Worm (Caenorhabditis elegans) whole organism, L1 larva: ENCODE data around the gene dnj-22.
A peak's percentile ranks its signal among the peaks of the same experiment; 100 is the strongest.

ENCODE experiments used
- C04F5.9 ChIP-seq: sonication (generic microtip); optimal IDR thresholded peaks from 2 replicates; lab custom pipeline; 2016; ENCODE audit warnings: missing genetic modification characterization, missing compliant biosample characterization
- aha-1 ChIP-seq: fragments of 150-350 bp; optimal IDR thresholded peaks from 2 replicates; lab custom pipeline; 2014; ENCODE audit warnings: missing biosample characterization, missing genetic modification characterization
- ama-1 ChIP-seq: fragments of 150-350 bp; optimal IDR thresholded peaks from 2 replicates; lab custom pipeline; 2014
- blmp-1 ChIP-seq: fragments of 150-350 bp; optimal IDR thresholded peaks from 2 replicates; lab custom pipeline; 2014; ENCODE audit warnings: missing biosample characterization, missing genetic modification characterization
- ceh-90 ChIP-seq: sonication (generic microtip); optimal IDR thresholded peaks from 2 replicates; lab custom pipeline; 2016; ENCODE audit warnings: missing genetic modification characterization, missing compliant biosample characterization
- ces-1 ChIP-seq: fragments of 150-350 bp; optimal IDR thresholded peaks from 2 replicates; lab custom pipeline; 2014; ENCODE audit warnings: missing biosample characterization, missing genetic modification reagents, missing genetic modification characterization
- efl-1 ChIP-seq, 4 experiments: fragments of 150-350 bp; optimal IDR thresholded peaks in 3 of 4; peaks in 1 of 4; 1 replicate in 1 of 4; 2 replicates in 3 of 4; lab custom pipeline; 2014; ENCODE audit warnings: missing biosample characterization in 2 of 4, missing genetic modification characterization in 2 of 4, missing genetic modification reagents in 2 of 4
- egl-27 ChIP-seq, 2 experiments: fragments of 150-350 bp in 1 of 2; sonication (generic microtip); optimal IDR thresholded peaks; 3 replicates each; lab custom pipeline; 2017 to 2018; ENCODE audit warnings: missing biosample characterization in 2 of 2, missing genetic modification characterization in 2 of 2, missing genetic modification reagents in 2 of 2
- hlh-4 ChIP-seq: sonication (generic microtip); optimal IDR thresholded peaks from 2 replicates; lab custom pipeline; 2016; ENCODE audit warnings: mild to moderate bottlenecking, missing genetic modification characterization, missing compliant biosample characterization
- isw-1 ChIP-seq: fragments of 200-800 bp; sonication (Bioruptor generic); IDR thresholded peaks from 2 replicates; pipeline ENCODE4 v1.3.6; 2022; ENCODE audit warnings: missing genetic modification characterization, missing compliant biosample characterization
- lin-35 ChIP-seq, 2 experiments: fragments of 150-350 bp; optimal IDR thresholded peaks; 2 replicates each; lab custom pipeline; 2014; ENCODE audit warnings: missing biosample characterization in 2 of 2, missing genetic modification characterization in 2 of 2, missing genetic modification reagents in 2 of 2
- lsy-2 ChIP-seq, 2 experiments: fragments of 150-350 bp; optimal IDR thresholded peaks; 2 replicates each; lab custom pipeline; 2014; ENCODE audit warnings: missing biosample characterization in 2 of 2, missing genetic modification characterization in 2 of 2
- mep-1 ChIP-seq: fragments of 150-350 bp; optimal IDR thresholded peaks from 2 replicates; lab custom pipeline; 2014; ENCODE audit warnings: missing biosample characterization, missing genetic modification characterization
- nhr-11 ChIP-seq: fragments of 150-350 bp; optimal IDR thresholded peaks from 2 replicates; lab custom pipeline; 2014; ENCODE audit warnings: missing biosample characterization, missing genetic modification characterization
- nhr-12 ChIP-seq: sonication (generic microtip); optimal IDR thresholded peaks from 2 replicates; lab custom pipeline; 2017; ENCODE audit warnings: missing biosample characterization, missing genetic modification characterization
- nhr-19 ChIP-seq: fragments of 200-800 bp; sonication (Bioruptor generic); conservative IDR thresholded peaks from 2 replicates; pipeline ENCODE4 v1.3.6; 2022; ENCODE audit warnings: missing genetic modification characterization, missing compliant biosample characterization
- nhr-71 ChIP-seq: sonication (generic microtip); optimal IDR thresholded peaks from 2 replicates; lab custom pipeline; 2016; ENCODE audit warnings: mild to moderate bottlenecking, missing genetic modification characterization, moderate library complexity, missing compliant biosample characterization
- nhr-77 ChIP-seq: fragments of 150-350 bp; optimal IDR thresholded peaks from 2 replicates; lab custom pipeline; 2014; ENCODE audit warnings: missing biosample characterization, missing genetic modification characterization
- pax-3 ChIP-seq: fragments of 200-800 bp; sonication (Bioruptor generic); optimal IDR thresholded peaks from 2 replicates; lab custom pipeline; 2018; ENCODE audit warnings: mild to moderate bottlenecking, missing genetic modification characterization, moderate library complexity, missing compliant biosample characterization
- pqm-1 ChIP-seq: sonication (generic microtip); optimal IDR thresholded peaks from 3 replicates; lab custom pipeline; 2017; ENCODE audit warnings: missing biosample characterization, missing genetic modification characterization
- snu-23 ChIP-seq: sonication (generic microtip); optimal IDR thresholded peaks from 2 replicates; lab custom pipeline; 2016; ENCODE audit warnings: missing genetic modification characterization, missing compliant biosample characterization
- tlp-1 ChIP-seq: fragments of 150-350 bp; optimal IDR thresholded peaks from 2 replicates; lab custom pipeline; 2014; ENCODE audit warnings: missing biosample characterization, missing genetic modification characterization
- unc-130 ChIP-seq: fragments of 150-350 bp; optimal IDR thresholded peaks from 2 replicates; lab custom pipeline; 2017; ENCODE audit warnings: missing biosample characterization, missing genetic modification characterization, inconsistent platforms
- unc-86 ChIP-seq: sonication (generic microtip); optimal IDR thresholded peaks from 2 replicates; lab custom pipeline; 2016; ENCODE audit warnings: missing genetic modification characterization, missing compliant biosample characterization
- unc-98 ChIP-seq: fragments of 200-800 bp; sonication (Bioruptor generic); IDR thresholded peaks from 2 replicates; pipeline ENCODE4 v1.3.6; 2022; ENCODE audit warnings: missing genetic modification characterization, missing compliant biosample characterization
- ztf-4 ChIP-seq: fragments of 150-350 bp; optimal IDR thresholded peaks from 2 replicates; lab custom pipeline; 2014; ENCODE audit warnings: missing biosample characterization, missing genetic modification characterization

Gene dnj-22

DNA sequence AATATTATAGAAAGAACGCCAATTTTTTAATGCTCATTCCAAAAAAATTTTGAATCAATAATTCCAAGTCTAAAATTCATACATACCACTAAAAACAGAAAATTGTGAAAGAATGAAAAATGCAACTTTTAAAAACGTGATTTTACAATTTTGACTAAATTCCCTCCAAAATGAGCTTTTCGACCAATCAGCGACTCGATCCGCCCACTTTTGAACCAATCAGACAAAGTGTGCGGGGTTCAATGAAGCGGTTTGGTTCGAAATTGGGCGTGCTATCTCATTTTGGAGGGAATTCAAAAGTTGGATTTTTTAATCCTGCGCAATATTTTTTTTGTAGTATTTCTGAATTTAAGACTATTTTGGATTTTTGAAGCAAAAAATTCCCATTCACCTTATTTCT, 44.6 kb downstream of the dnj-22 start:
- no peak for TF ChIP-seq pax-3
- no peak for TF ChIP-seq isw-1
- no peak for TF ChIP-seq unc-98 (GFP tag; lab: Robert Waterston, UW)
- TF ChIP-seq nhr-19 (GFP tag; lab: Robert Waterston, UW), result no peak
- TF ChIP-seq mep-1 (tag; lab: Kevin White, UChicago), result no peak
- no peak for TF ChIP-seq hlh-4 (tag; lab: Kevin White, UChicago)
- TF ChIP-seq efl-1 (optimal IDR thresholded peaks at IDR 0.05; lab: Kevin White, UChicago), result no peak
- TF ChIP-seq efl-1 (GFP tag; optimal IDR thresholded peaks at IDR 0.05 in 1 of 2; lab: Kevin White, UChicago), result no peak
- no peak for TF ChIP-seq ztf-4 (tag; lab: Kevin White, UChicago)
- no peak for TF ChIP-seq lsy-2 (tag; optimal IDR thresholded peaks at IDR 0.05; lab: Kevin White, UChicago)
- TF ChIP-seq tlp-1 (tag; lab: Kevin White, UChicago), result no peak
- no peak for TF ChIP-seq nhr-71 (tag; lab: Kevin White, UChicago)
- no peak for TF ChIP-seq pqm-1
- no peak for TF ChIP-seq aha-1 (tag; lab: Kevin White, UChicago)
- TF ChIP-seq ces-1 (GFP tag; lab: Kevin White, UChicago), result no peak
- TF ChIP-seq unc-130 (tag; lab: Kevin White, UChicago), result no peak
- TF ChIP-seq nhr-11 (tag; lab: Kevin White, UChicago), result no peak
- TF ChIP-seq, all 84 proteins: peak for 0

ce11 chrV:8415113-8415530, 46.8 kb downstream of the dnj-22 start:
- no peak for TF ChIP-seq ceh-90 (tag; lab: Kevin White, UChicago)
- no peak for TF ChIP-seq snu-23 (GFP tag; lab: Kevin White, UChicago)
- TF ChIP-seq nhr-19 (GFP tag; lab: Robert Waterston, UW), result no peak
- TF ChIP-seq isw-1, result no peak
- TF ChIP-seq nhr-77 (tag; lab: Kevin White, UChicago), result no peak
- TF ChIP-seq lin-35 (GFP tag; optimal IDR thresholded peaks at IDR 0.05; lab: Kevin White, UChicago), result no peak
- no peak for TF ChIP-seq ama-1 (lab: Kevin White, UChicago)
- TF ChIP-seq nhr-12, result no peak
- no peak for TF ChIP-seq ztf-4 (tag; lab: Kevin White, UChicago)
- no peak for TF ChIP-seq nhr-11 (tag; lab: Kevin White, UChicago)

ce11 chrV:8414036-8414728, 47.7 kb downstream of the dnj-22 start, which contains the start of gene pos-1:
pos-1 (plus strand) TSS chrV:8414086.
- no peak for TF ChIP-seq efl-1 (optimal IDR thresholded peaks at IDR 0.05; lab: Kevin White, UChicago)
- TF ChIP-seq efl-1 (GFP tag; optimal IDR thresholded peaks at IDR 0.05 in 1 of 2; lab: Kevin White, UChicago), result peak in 1 of 2 experiments; percentile 90
- TF ChIP-seq egl-27 (tag; optimal IDR thresholded peaks at IDR 0.05; lab: Kevin White, UChicago), result no peak

ce11 chrV:8413432-8414021, 48.4 kb downstream of the dnj-22 start, which contains the start of gene vha-18:
vha-18 (minus strand) TSS chrV:8413482.
- TF ChIP-seq C04F5.9 (tag; lab: Kevin White, UChicago) (no peak), blmp-1 (tag; lab: Kevin White, UChicago) (no peak), efl-1 (optimal IDR thresholded peaks at IDR 0.05; lab: Kevin White, UChicago) (peak in 1 of 2 experiments; percentile 4), efl-1 (GFP tag; optimal IDR thresholded peaks at IDR 0.05 in 1 of 2; lab: Kevin White, UChicago) (no peak), unc-86 (tag; lab: Kevin White, UChicago) (no peak)
